Worm (Caenorhabditis elegans): Measurements from ENCODE around the gene cank-26.
A peak's percentile ranks its signal among the peaks of the same experiment; 100 is the strongest.

DNA sequence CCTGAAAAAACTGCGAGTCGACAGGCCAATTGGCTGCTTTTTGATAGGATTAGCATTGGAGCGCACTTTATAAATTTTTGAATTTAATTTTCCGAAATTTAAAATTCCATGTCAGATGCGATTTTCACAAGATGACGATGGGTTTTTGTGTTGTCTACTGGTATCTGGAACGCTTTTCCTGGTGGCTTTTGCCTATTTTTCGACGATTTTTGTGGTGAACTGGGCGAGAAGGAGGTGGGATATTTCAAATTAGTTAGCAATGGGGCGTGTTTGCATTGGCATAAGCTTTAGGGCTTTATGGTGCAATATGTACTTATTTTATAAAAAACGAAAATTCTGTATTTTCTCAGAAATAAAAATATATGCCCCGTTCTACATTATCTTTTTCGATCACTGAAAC lies 2.7 kb downstream of the cank-26 start, which contains the start of gene K10G6.9:
- TF ChIP-seq lag-1 (GFP tag; IDR thresholded peaks at IDR 0.05) (no peak), cebp-1 (GFP tag; IDR thresholded peaks at IDR 0.05) (no peak), cebp-1 (tag; optimal IDR thresholded peaks at IDR 0.05) (no peak), egl-44 (GFP tag; IDR thresholded peaks at IDR 0.05) (no peak), efl-1 (GFP tag; optimal IDR thresholded peaks at IDR 0.05) (no peak), ZK185.1 (tag; optimal IDR thresholded peaks at IDR 0.05; ENCODE audit: poor library complexity, severe bottlenecking) (no peak), Y79H2A.3 (GFP tag; conservative IDR thresholded peaks at IDR 0.05) (0 out of 2 replicates have a peak, but pooled peaks have one; percentile 70), tbp1 (GFP tag; optimal IDR thresholded peaks at IDR 0.05) (no peak), lir-1 (GFP tag; conservative IDR thresholded peaks at IDR 0.05) (no peak)

Data from whole organism, young adult.